Worm (Caenorhabditis elegans): ENCODE measurements around the gene zip-7.

The zip-7 gene

DNA sequence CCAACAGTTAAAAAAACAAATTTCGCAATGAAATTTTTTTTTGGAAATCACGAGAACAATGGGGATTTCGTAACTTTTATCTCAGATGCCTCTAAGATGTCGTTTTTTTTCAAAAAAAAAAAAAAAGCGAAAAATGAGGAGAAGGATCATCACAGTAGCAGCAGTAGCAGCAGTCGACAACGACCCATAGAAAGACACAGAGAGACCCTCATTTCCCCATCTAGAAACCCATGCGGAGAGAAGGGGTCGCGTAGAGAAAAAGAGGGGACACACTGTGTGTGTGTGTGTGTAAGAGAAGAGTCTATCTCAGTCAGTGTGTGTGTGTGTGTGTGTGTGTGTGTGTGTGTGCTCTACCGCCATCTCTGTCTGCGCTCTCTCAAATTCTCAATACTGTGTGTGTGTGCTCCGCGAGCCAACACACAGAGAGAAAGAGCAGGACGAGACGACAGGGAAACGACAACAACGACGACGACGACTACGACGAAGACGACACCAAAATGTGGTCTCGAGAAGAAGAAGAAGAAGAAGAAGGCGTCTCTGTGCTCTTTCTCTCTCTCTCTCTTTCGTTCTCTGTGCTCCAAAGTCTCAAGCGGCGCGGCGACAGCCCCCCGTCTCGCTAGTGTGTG is 14.0 kb downstream of the zip-7 start (continued):
- TF ChIP-seq tag-97 (GFP tag; IDR thresholded peaks at IDR 0.05) (no peak), snpc-1.2 (GFP tag; IDR thresholded peaks at IDR 0.05) (no peak), gei-8 (GFP tag; optimal IDR thresholded peaks at IDR 0.05) (no peak), egl-27 (tag; optimal IDR thresholded peaks at IDR 0.05) (no peak), nhr-42 (GFP tag; IDR thresholded peaks at IDR 0.05) (no peak), pqm-1 (tag; optimal IDR thresholded peaks at IDR 0.05) (no peak), ama-1 (optimal IDR thresholded peaks at IDR 0.05) (peak; percentile 8), zip-11 (GFP tag; IDR thresholded peaks at IDR 0.05) (no peak), Y75B8A.6 (GFP tag; IDR thresholded peaks at IDR 0.05) (no peak), ceh-82 (tag; optimal IDR thresholded peaks at IDR 0.05) (no peak), nhr-11 (tag; optimal IDR thresholded peaks at IDR 0.05) (peak; percentile 71), lir-3 (tag; optimal IDR thresholded peaks at IDR 0.05) (no peak)

DNA sequence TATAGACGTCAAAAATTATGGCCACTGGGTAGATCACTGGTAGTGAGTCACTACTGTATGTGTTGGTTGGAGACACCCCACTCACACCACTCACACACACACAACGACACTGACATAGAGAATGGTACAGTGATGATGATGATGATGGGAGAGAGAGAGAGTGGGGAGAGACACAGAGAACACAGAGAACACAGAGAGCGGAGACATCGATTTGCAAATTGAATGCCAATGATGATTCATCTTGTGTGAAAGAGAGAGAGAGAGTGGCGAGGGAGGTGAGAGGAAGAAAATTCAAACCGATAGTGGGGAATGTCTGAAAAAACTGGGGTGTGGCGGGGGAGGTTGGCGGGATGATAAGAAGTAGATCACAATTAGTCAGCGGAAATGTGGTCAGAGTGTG is 15.5 kb downstream of the zip-7 start:
- TF ChIP-seq fos-1 (tag; optimal IDR thresholded peaks at IDR 0.05) (peak; percentile 40), madf-9 (GFP tag; conservative IDR thresholded peaks at IDR 0.05) (no peak; the same call in 1 of the 2 replicates), nhr-28 (tag; optimal IDR thresholded peaks at IDR 0.05) (peak; percentile 77), ceh-62 (tag; optimal IDR thresholded peaks at IDR 0.05) (no peak), dmd-6 (GFP tag; IDR thresholded peaks at IDR 0.05) (peak; percentile 67), ceh-32 (tag; optimal IDR thresholded peaks at IDR 0.05; ENCODE audit: poor library complexity) (no peak), ceh-28 (tag; optimal IDR thresholded peaks at IDR 0.05) (peak; percentile 38), R02D3.7 (tag; optimal IDR thresholded peaks at IDR 0.05) (no peak), attf-4 (tag; optimal IDR thresholded peaks at IDR 0.05) (no peak), zfp-2 (tag; optimal IDR thresholded peaks at IDR 0.05) (no peak), unc-39 (tag; optimal IDR thresholded peaks at IDR 0.05) (no peak), aha-1 (tag) (peak; percentile 86), snpc-1.2 (GFP tag; IDR thresholded peaks at IDR 0.05) (no peak; the same call in 1 of the 2 replicates), D1046.2 (GFP tag; IDR thresholded peaks at IDR 0.05) (no peak), zag-1 (tag; optimal IDR thresholded peaks at IDR 0.05) (no peak), ZK546.5 (tag; optimal IDR thresholded peaks at IDR 0.05) (no peak), F10B5.3 (tag; optimal IDR thresholded peaks at IDR 0.05) (peak; percentile 41), sdz-12 (GFP tag; optimal IDR thresholded peaks at IDR 0.05) (no peak), lin-15B (tag; optimal IDR thresholded peaks at IDR 0.05) (no peak), lsy-2 (tag; optimal IDR thresholded peaks at IDR 0.05) (peak in 1 of 2 experiments; percentile 73), daf-16 (GFP tag; optimal IDR thresholded peaks at IDR 0.05) (no peak), daf-16 (tag; optimal IDR thresholded peaks at IDR 0.05) (peak; percentile 18), nhr-102 (tag; optimal IDR thresholded peaks at IDR 0.05) (peak; percentile 36), ceh-82 (tag; optimal IDR thresholded peaks at IDR 0.05) (no peak), pqm-1 (tag; optimal IDR thresholded peaks at IDR 0.05) (peak; percentile 55), gei-8 (GFP tag; optimal IDR thresholded peaks at IDR 0.05) (no peak), nhr-11 (tag; optimal IDR thresholded peaks at IDR 0.05) (no peak), lin-1 (GFP tag; IDR thresholded peaks at IDR 0.05) (peak; percentile 62; the same call in 1 of the 2 replicates), unc-62 (GFP tag; optimal IDR thresholded peaks at IDR 0.05 in 1 of 2) (peak in 1 of 2 experiments; percentile 99), unc-62 (tag; optimal IDR thresholded peaks at IDR 0.05) (no peak), T26A8.4 (GFP tag; IDR thresholded peaks at IDR 0.05) (0 out of 2 replicates have a peak, but pooled peaks have one; percentile 38), mdt-29 (GFP tag; IDR thresholded peaks at IDR 0.05) (no peak), egl-27 (tag; optimal IDR thresholded peaks at IDR 0.05) (no peak), unc-130 (GFP tag; optimal IDR thresholded peaks at IDR 0.05) (no peak), nhr-6 (tag; optimal IDR thresholded peaks at IDR 0.05) (peak; percentile 91), hlh-30 (tag; optimal IDR thresholded peaks at IDR 0.05; ENCODE audit: insufficient read depth) (peak; percentile 70), rbr-2 (tag; optimal IDR thresholded peaks at IDR 0.05) (peak; percentile 37), dve-1 (tag; optimal IDR thresholded peaks at IDR 0.05; ENCODE audit: insufficient read depth) (peak; percentile 84), mes-2 (tag; optimal IDR thresholded peaks at IDR 0.05; ENCODE audit: poor library complexity, severe bottlenecking) (peak; percentile 68), duxl-1 (tag; optimal IDR thresholded peaks at IDR 0.05; ENCODE audit: poor library complexity) (no peak), lin-13 (GFP tag; optimal IDR thresholded peaks at IDR 0.05) (peak; percentile 79), dmd-8 (GFP tag; IDR thresholded peaks at IDR 0.05) (no peak), daf-12 (tag; optimal IDR thresholded peaks at IDR 0.05) (no peak), skn-1 (tag; optimal IDR thresholded peaks at IDR 0.05) (no peak)

Data from whole organism, L4 larva.